Worm (Caenorhabditis elegans): ENCODE measurements around the gene lea-1.

The lea-1 gene

DNA sequence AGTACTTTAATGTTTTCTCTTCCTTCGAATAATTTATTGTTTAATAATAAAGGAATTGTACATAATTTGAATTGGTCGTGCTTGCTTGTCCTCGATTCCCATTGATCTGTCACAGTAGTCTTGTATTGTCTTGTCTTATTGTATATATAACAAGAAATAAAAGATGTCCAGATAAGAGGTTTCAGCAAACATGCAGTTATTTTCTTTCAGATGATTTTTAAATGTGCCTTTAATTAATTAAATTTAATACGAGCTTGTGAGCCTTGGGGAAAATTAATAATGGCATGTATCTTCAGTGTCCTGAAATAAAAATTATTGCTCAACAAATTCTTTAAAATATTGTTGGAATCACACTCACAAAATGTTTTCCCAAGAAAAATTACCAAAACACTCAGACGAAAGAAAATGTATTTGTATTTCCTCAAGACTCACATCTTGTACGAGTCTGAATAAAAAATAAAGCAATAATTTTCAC, 11.4 kb downstream of the lea-1 start (continued):
- TF ChIP-seq cebp-1 (GFP tag; IDR thresholded peaks at IDR 0.05): no peak
- TF ChIP-seq cebp-1 (tag; optimal IDR thresholded peaks at IDR 0.05): peak; percentile 3
- TF ChIP-seq lir-1 (GFP tag; conservative IDR thresholded peaks at IDR 0.05): no peak
- peak; percentile 82 for TF ChIP-seq F49E8.2 (tag; optimal IDR thresholded peaks at IDR 0.05; ENCODE audit: insufficient read depth)
- TF ChIP-seq let-526 (GFP tag; IDR thresholded peaks at IDR 0.05): no peak
- no peak for TF ChIP-seq hmg-20 (GFP tag; IDR thresholded peaks at IDR 0.05)
- peak; percentile 97 for TF ChIP-seq hrde-1 (tag; optimal IDR thresholded peaks at IDR 0.05; ENCODE audit: borderline replicate concordance)
- peak; percentile 80 for TF ChIP-seq nhr-27 (tag; optimal IDR thresholded peaks at IDR 0.05)
- TF ChIP-seq atf-7 (tag; optimal IDR thresholded peaks at IDR 0.05): no peak
- TF ChIP-seq nfyb-1 (GFP tag; IDR thresholded peaks at IDR 0.05): no peak
- no peak for TF ChIP-seq lin-40 (tag; optimal IDR thresholded peaks at IDR 0.05)
- TF ChIP-seq repo-1 (tag; optimal IDR thresholded peaks at IDR 0.05): peak; percentile 66
- TF ChIP-seq rpc-1 (optimal IDR thresholded peaks at IDR 0.05): no peak
- peak; percentile 12 for TF ChIP-seq rpc-1 (tag; optimal IDR thresholded peaks at IDR 0.05)
- no peak for TF ChIP-seq sdz-38 (tag; optimal IDR thresholded peaks at IDR 0.05)
- peak; percentile 70 for TF ChIP-seq snpc-4 (GFP tag; optimal IDR thresholded peaks at IDR 0.05)
- peak in 3 of 4 experiments; percentile 17 to 69 (median 41) for TF ChIP-seq snpc-4 (tag; optimal IDR thresholded peaks at IDR 0.05)
- TF ChIP-seq xnd-1 (tag; optimal IDR thresholded peaks at IDR 0.05): peak; percentile 5
- TF ChIP-seq hmg-1.2 (GFP tag; IDR thresholded peaks at IDR 0.05): peak; percentile 25
- no peak for TF ChIP-seq pha-4 (tag; optimal IDR thresholded peaks at IDR 0.05)
- TF ChIP-seq attf-6 (GFP tag; IDR thresholded peaks at IDR 0.05): peak; percentile 78; the same call in 1 of the 2 replicates
- peak in 1 of 2 experiments; percentile 61 for TF ChIP-seq rec-8 (tag; optimal IDR thresholded peaks at IDR 0.05)
- TF ChIP-seq lin-54 (GFP tag; optimal IDR thresholded peaks at IDR 0.05): peak; percentile 49
- TF ChIP-seq hsf-1 (GFP tag; IDR thresholded peaks at IDR 0.05): no peak; the same call in 1 of the 2 replicates
- TF ChIP-seq nhr-120 (GFP tag; IDR thresholded peaks at IDR 0.05): no peak
- no peak for TF ChIP-seq egl-18 (GFP tag; IDR thresholded peaks at IDR 0.05)

DNA sequence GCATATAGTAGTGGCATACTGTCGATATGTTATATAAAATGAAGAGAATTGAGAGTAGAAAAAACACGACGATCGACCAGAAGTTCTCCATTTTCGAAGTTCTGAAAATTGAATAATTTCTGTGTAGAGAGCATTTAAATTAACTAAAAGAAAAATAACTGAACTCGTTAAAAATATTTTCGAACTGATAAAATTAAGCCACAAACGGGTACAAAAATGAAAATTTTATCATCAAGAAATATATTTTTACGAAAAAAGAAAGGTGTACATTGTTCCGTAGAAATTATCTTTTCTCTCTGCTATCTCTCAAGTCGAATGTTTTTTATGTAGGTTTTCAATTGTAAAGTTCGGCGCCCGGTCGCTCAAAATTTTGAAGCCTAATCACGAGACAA, 19.3 kb downstream of the lea-1 start, which contains the start of gene acl-2:
Gene acl-2 (minus strand): TSS at position 101 of the 392 bp plus-strand sequence.
- TF ChIP-seq Y79H2A.3 (GFP tag; conservative IDR thresholded peaks at IDR 0.05) (no peak), egrh-3 (GFP tag; IDR thresholded peaks at IDR 0.05) (no peak), lin-54 (GFP tag; optimal IDR thresholded peaks at IDR 0.05) (no peak), nhr-80 (tag; optimal IDR thresholded peaks at IDR 0.05) (no peak), F57A8.1 (GFP tag; optimal IDR thresholded peaks at IDR 0.05) (no peak), egl-18 (GFP tag; IDR thresholded peaks at IDR 0.05) (no peak), him-1 (tag; optimal IDR thresholded peaks at IDR 0.05) (no peak), aptf-3 (GFP tag; IDR thresholded peaks at IDR 0.05) (no peak), B0035.1 (tag; optimal IDR thresholded peaks at IDR 0.05) (no peak), madf-6 (GFP tag; IDR thresholded peaks at IDR 0.05) (no peak), hrde-1 (tag; optimal IDR thresholded peaks at IDR 0.05; ENCODE audit: borderline replicate concordance) (no peak), hlh-12 (tag; optimal IDR thresholded peaks at IDR 0.05) (no peak), hlh-26 (GFP tag; conservative IDR thresholded peaks at IDR 0.05) (no peak), ceh-91 (GFP tag; IDR thresholded peaks at IDR 0.05) (no peak), zim-3 (tag; optimal IDR thresholded peaks at IDR 0.05) (no peak), B0261.1 (tag; optimal IDR thresholded peaks at IDR 0.05) (no peak), dpl-1 (GFP tag; optimal IDR thresholded peaks at IDR 0.05) (no peak)
